Worm (Caenorhabditis elegans) whole organism, late embryonic: Measurements from ENCODE around the gene C06B8.7.

Source experiments
- C38D4.7 ChIP-seq: fragments of 200-800 bp; sonication (Bioruptor generic); optimal IDR thresholded peaks from 2 replicates; lab custom pipeline; 2018; ENCODE audit warnings: mild to moderate bottlenecking, missing genetic modification characterization, moderate library complexity, missing compliant biosample characterization
- ceh-30 ChIP-seq: fragments of 150-350 bp; optimal IDR thresholded peaks from 2 replicates; lab custom pipeline; 2014; ENCODE audit warnings: missing biosample characterization, missing genetic modification characterization
- ceh-34 ChIP-seq: sonication (generic microtip); optimal IDR thresholded peaks from 2 replicates; lab custom pipeline; 2016; ENCODE audit warnings: mild to moderate bottlenecking, missing genetic modification characterization, missing compliant biosample characterization
- nhr-11 ChIP-seq: fragments of 150-350 bp; optimal IDR thresholded peaks from 2 replicates; lab custom pipeline; 2014; ENCODE audit warnings: missing biosample characterization, missing genetic modification characterization
- npax-4 ChIP-seq: sonication (generic microtip); optimal IDR thresholded peaks from 2 replicates; lab custom pipeline; 2016; ENCODE audit warnings: missing genetic modification characterization, missing compliant biosample characterization
- unc-3 ChIP-seq, 2 experiments: fragments of 200-800 bp in 1 of 2; sonication (Bioruptor generic) in 1 of 2; sonication (generic microtip) in 1 of 2; conservative IDR thresholded peaks in 1 of 2; optimal IDR thresholded peaks in 1 of 2; 2 replicates each; pipeline versions ENCODE4 v1.3.6 to Lab custom; 2016 to 2022; ENCODE audit warnings: missing compliant biosample characterization in 2 of 2, missing genetic modification characterization in 2 of 2, missing genetic modification reagents in 1 of 2

DNA sequence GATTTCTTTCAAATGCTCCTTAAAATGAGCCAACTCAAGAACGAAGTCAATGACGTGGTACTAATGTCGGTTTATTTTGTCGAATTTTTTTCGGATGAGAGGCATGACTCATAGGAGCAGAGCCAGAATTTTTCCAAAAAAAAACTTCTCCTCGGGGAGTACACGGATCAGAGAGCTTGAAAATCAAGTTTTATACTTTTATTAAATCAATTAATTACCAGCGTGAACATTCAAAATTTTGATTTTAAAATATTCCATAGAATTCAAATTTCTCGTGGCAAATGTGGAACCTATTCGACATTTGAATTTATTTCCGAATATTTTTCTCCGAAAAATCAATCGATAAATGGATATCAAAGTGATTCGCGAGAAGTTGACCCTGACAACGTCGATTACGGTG, 37.8 kb downstream of the C06B8.7 start, which contains the start of gene F21A3.4:
- TF ChIP-seq ceh-30 (no peak), npax-4 (no peak), unc-3 (GFP tag; conservative IDR thresholded peaks at IDR 0.05; lab: Robert Waterston, UW) (no peak), unc-3 (tag; optimal IDR thresholded peaks at IDR 0.05; lab: Kevin White, UChicago) (no peak), nhr-11 (no peak), ceh-34 (tag; lab: Kevin White, UChicago) (no peak), C38D4.7 (GFP tag; lab: Kevin White, UChicago) (no peak)
